Worm (Caenorhabditis elegans) whole organism, L4/young adult: ENCODE data around the gene gldi-5.

ENCODE experiments used
- W03F9.2 ChIP-seq: fragments of 150-350 bp; optimal IDR thresholded peaks from 2 replicates; lab custom pipeline; 2014; ENCODE audit warnings: missing biosample characterization, missing genetic modification characterization
- dao-5 ChIP-seq: sonication (generic microtip); optimal IDR thresholded peaks from 2 replicates; lab custom pipeline; 2016; ENCODE audit warnings: missing genotype, missing genetic modification characterization, moderate library complexity, missing compliant biosample characterization
- him-1 ChIP-seq: sonication (generic microtip); optimal IDR thresholded peaks from 2 replicates; lab custom pipeline; 2016; ENCODE audit warnings: missing genotype, missing genetic modification reagents, missing genetic modification characterization, missing compliant biosample characterization

DNA sequence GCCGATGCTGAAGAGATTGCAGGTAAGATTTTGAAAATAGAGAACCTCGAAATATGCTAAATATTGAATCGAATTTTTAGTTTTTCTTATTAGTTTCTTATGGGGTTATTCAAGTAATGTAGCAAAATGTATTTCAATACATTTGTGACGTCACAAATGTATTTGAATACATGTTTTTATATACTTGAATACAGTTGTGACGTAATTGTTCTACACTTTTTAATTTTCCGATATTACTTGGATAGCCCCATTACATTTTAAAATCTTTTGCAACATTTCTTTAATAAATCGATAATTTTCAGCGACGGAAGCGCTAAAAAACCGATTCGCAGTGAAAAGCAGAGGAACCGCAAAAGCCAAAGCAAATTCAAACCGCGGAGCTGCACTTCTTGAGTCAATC is 12.0 kb upstream of the gldi-5 start:
- TF ChIP-seq him-1 (tag; lab: Kevin White, UChicago) = no peak
- no peak for TF ChIP-seq dao-5
- no peak for TF ChIP-seq W03F9.2 (tag; lab: Kevin White, UChicago)
